Fruit fly (Drosophila melanogaster) whole organism, wandering third instar larva: ENCODE data around the gene CG14969.

Experiments used
- Abd-B ChIP-seq: fragments of >200 bp; optimal IDR thresholded peaks from 2 replicates; lab custom pipeline; 2017; ENCODE audit warnings: missing biosample characterization, missing genetic modification characterization
- CG32264 ChIP-seq: fragments of 200-800 bp; sonication (Bioruptor generic); optimal IDR thresholded peaks from 2 replicates; lab custom pipeline; 2016; ENCODE audit warnings: missing biosample characterization, missing genetic modification characterization
- CG9705 ChIP-seq: fragments of 200-800 bp; sonication (Bioruptor generic); optimal IDR thresholded peaks from 2 replicates; lab custom pipeline; 2018; ENCODE audit warnings: missing biosample characterization, mild to moderate bottlenecking, missing genetic modification characterization
- CrebA ChIP-seq: fragments of 200-800 bp; sonication (Bioruptor generic); optimal IDR thresholded peaks from 2 replicates; lab custom pipeline; 2016; ENCODE audit warnings: missing biosample characterization, mild to moderate bottlenecking, missing genetic modification characterization, borderline replicate concordance
- Dfd ChIP-seq: fragments of >200 bp; optimal IDR thresholded peaks from 2 replicates; lab custom pipeline; 2017; ENCODE audit warnings: missing biosample characterization, missing genetic modification characterization
- Dif ChIP-seq: fragments of 200-275, 200-300 bp; sonication (Bioruptor generic); optimal IDR thresholded peaks from 2 replicates; lab custom pipeline; 2018; ENCODE audit warnings: missing biosample characterization, missing genetic modification characterization; ENCODE audit not compliant: partially characterized antibody
- GATAd ChIP-seq: sonication (Bioruptor generic); optimal IDR thresholded peaks from 2 replicates; lab custom pipeline; 2016; ENCODE audit warnings: missing biosample characterization, missing genetic modification characterization
- HLH106 ChIP-seq: fragments of 200-800 bp; optimal IDR thresholded peaks from 3 replicates; lab custom pipeline; 2019; ENCODE audit warnings: missing biosample characterization, mild to moderate bottlenecking, missing genetic modification characterization, moderate library complexity
- Hnf4 ChIP-seq: fragments of 200-800 bp; sonication (Bioruptor generic); optimal IDR thresholded peaks from 2 replicates; lab custom pipeline; 2016; ENCODE audit warnings: missing biosample characterization, mild to moderate bottlenecking, missing genetic modification characterization
- Hr78 ChIP-seq: fragments of >200 bp; optimal IDR thresholded peaks from 2 replicates; lab custom pipeline; 2017; ENCODE audit warnings: missing biosample characterization, missing genetic modification characterization
- Hr83 ChIP-seq: fragments of 200-300 bp; sonication (Bioruptor generic); optimal IDR thresholded peaks from 2 replicates; lab custom pipeline; 2016; ENCODE audit warnings: missing biosample characterization, mild to moderate bottlenecking, missing genetic modification characterization, moderate library complexity; ENCODE audit not compliant: poor library complexity, severe bottlenecking
- Jra ChIP-seq: sonication (Bioruptor generic); optimal IDR thresholded peaks from 2 replicates; lab custom pipeline; 2016; ENCODE audit warnings: missing biosample characterization, missing genetic modification characterization
- Mio ChIP-seq: sonication (Bioruptor generic); optimal IDR thresholded peaks from 2 replicates; lab custom pipeline; 2016; ENCODE audit warnings: missing biosample characterization, missing genetic modification characterization
- Myc ChIP-seq: fragments of >200 bp; optimal IDR thresholded peaks from 2 replicates; lab custom pipeline; 2017
- N ChIP-seq: fragments of >200 bp; optimal IDR thresholded peaks from 2 replicates; lab custom pipeline; 2018; ENCODE audit warnings: missing biosample characterization, missing external identifiers, missing genetic modification characterization
- OdsH ChIP-seq: fragments of 200-800 bp; sonication (Bioruptor generic); optimal IDR thresholded peaks from 2 replicates; lab custom pipeline; 2016; ENCODE audit warnings: missing biosample characterization, mild to moderate bottlenecking, missing genetic modification characterization
- Rel ChIP-seq, 2 experiments: fragments of 200-800 bp; sonication (Bioruptor generic) in 1 of 2; optimal IDR thresholded peaks; 2 replicates in 1 of 2; 3 replicates in 1 of 2; lab custom pipeline; 2016 to 2019; ENCODE audit warnings: mild to moderate bottlenecking in 2 of 2, missing biosample characterization in 2 of 2, missing genetic modification characterization in 2 of 2, moderate library complexity in 1 of 2
- Sp1 ChIP-seq: fragments of 200-800 bp; sonication (Bioruptor generic); optimal IDR thresholded peaks from 3 replicates; lab custom pipeline; 2019; ENCODE audit warnings: missing biosample characterization, mild to moderate bottlenecking, missing genetic modification characterization, moderate library complexity
- Vsx2 ChIP-seq: fragments of 200-300, 225-300 bp; sonication (Bioruptor generic); optimal IDR thresholded peaks from 2 replicates; lab custom pipeline; 2018; ENCODE audit warnings: missing biosample characterization, missing genetic modification characterization; ENCODE audit not compliant: partially characterized antibody
- br ChIP-seq: fragments of 200-800 bp; sonication (Bioruptor generic); optimal IDR thresholded peaks from 2 replicates; lab custom pipeline; 2016; ENCODE audit warnings: missing biosample characterization, missing genetic modification characterization
- brk ChIP-seq: fragments of 200-800 bp; sonication (Bioruptor generic); optimal IDR thresholded peaks from 2 replicates; lab custom pipeline; 2016; ENCODE audit warnings: missing biosample characterization, mild to moderate bottlenecking, missing genetic modification characterization
- dl ChIP-seq, 2 experiments: fragments of 175-275, 200-275 bp in 1 of 2; fragments of 200-275 bp in 1 of 2; sonication (Bioruptor generic); optimal IDR thresholded peaks; lab custom pipeline; 2018; ENCODE audit warnings: mild to moderate bottlenecking in 2 of 2, missing biosample characterization in 2 of 2, missing genetic modification characterization in 2 of 2, moderate library complexity in 2 of 2; ENCODE audit not compliant: partially characterized antibody in 2 of 2, insufficient read depth in 1 of 2
- dmrt93B ChIP-seq: fragments of 200-800 bp; sonication (Bioruptor generic); optimal IDR thresholded peaks from 2 replicates; lab custom pipeline; 2018; ENCODE audit warnings: missing biosample characterization, mild to moderate bottlenecking, missing genetic modification characterization
- dsf ChIP-seq: sonication (Bioruptor generic); optimal IDR thresholded peaks from 2 replicates; lab custom pipeline; 2016; ENCODE audit warnings: missing biosample characterization, missing genetic modification characterization, borderline replicate concordance
- ey ChIP-seq: fragments of 200-800 bp; sonication (Bioruptor generic); optimal IDR thresholded peaks from 2 replicates; lab custom pipeline; 2016; ENCODE audit warnings: missing biosample characterization, missing genetic modification characterization
- foxo ChIP-seq, 2 experiments: fragments of 200-800 bp; sonication (Bioruptor generic); optimal IDR thresholded peaks; 2 replicates in 1 of 2; 3 replicates in 1 of 2; lab custom pipeline; 2016 to 2017; ENCODE audit warnings: missing biosample characterization in 2 of 2, missing genetic modification characterization in 2 of 2
- fru ChIP-seq: fragments of 200-800 bp; sonication (Bioruptor generic); optimal IDR thresholded peaks from 3 replicates; lab custom pipeline; 2016; ENCODE audit warnings: missing biosample characterization, mild to moderate bottlenecking, missing genetic modification characterization
- h ChIP-seq: fragments of 200-800 bp; sonication (Bioruptor generic); optimal IDR thresholded peaks from 3 replicates; lab custom pipeline; 2016; ENCODE audit warnings: missing biosample characterization, mild to moderate bottlenecking, missing genetic modification characterization
- jim ChIP-seq: fragments of 175-275, 200-325 bp; sonication (Bioruptor generic); optimal IDR thresholded peaks from 2 replicates; lab custom pipeline; 2016; ENCODE audit warnings: missing biosample characterization, mild to moderate bottlenecking, missing genetic modification characterization
- lola ChIP-seq: fragments of >200 bp; optimal IDR thresholded peaks from 2 replicates; lab custom pipeline; 2017; ENCODE audit warnings: missing biosample characterization, missing genetic modification characterization
- pan ChIP-seq: fragments of >200 bp; optimal IDR thresholded peaks from 2 replicates; lab custom pipeline; 2017
- psq ChIP-seq: fragments of 200-800 bp; sonication (Bioruptor generic); optimal IDR thresholded peaks from 3 replicates; lab custom pipeline; 2017; ENCODE audit warnings: missing biosample characterization, mild to moderate bottlenecking, missing genetic modification characterization, moderate library complexity
- rgr ChIP-seq: fragments of 200-800 bp; sonication (Bioruptor generic); optimal IDR thresholded peaks from 3 replicates; lab custom pipeline; 2016; ENCODE audit warnings: missing biosample characterization, mild to moderate bottlenecking, missing genetic modification characterization
- sv ChIP-seq: fragments of 200-800 bp; sonication (Bioruptor generic); optimal IDR thresholded peaks from 3 replicates; lab custom pipeline; 2016; ENCODE audit warnings: missing biosample characterization, missing genetic modification characterization
- tai ChIP-seq: sonication (Bioruptor generic); optimal IDR thresholded peaks from 2 replicates; lab custom pipeline; 2016; ENCODE audit warnings: missing biosample characterization, missing genetic modification characterization
- usp ChIP-seq: fragments of >200 bp; optimal IDR thresholded peaks from 2 replicates; lab custom pipeline; 2017; ENCODE audit warnings: missing biosample characterization, missing genetic modification characterization
- woc ChIP-seq: sonication (Bioruptor generic); optimal IDR thresholded peaks from 2 replicates; lab custom pipeline; 2016; ENCODE audit warnings: missing biosample characterization, mild to moderate bottlenecking, missing genetic modification characterization

The CG14969 gene

DNA sequence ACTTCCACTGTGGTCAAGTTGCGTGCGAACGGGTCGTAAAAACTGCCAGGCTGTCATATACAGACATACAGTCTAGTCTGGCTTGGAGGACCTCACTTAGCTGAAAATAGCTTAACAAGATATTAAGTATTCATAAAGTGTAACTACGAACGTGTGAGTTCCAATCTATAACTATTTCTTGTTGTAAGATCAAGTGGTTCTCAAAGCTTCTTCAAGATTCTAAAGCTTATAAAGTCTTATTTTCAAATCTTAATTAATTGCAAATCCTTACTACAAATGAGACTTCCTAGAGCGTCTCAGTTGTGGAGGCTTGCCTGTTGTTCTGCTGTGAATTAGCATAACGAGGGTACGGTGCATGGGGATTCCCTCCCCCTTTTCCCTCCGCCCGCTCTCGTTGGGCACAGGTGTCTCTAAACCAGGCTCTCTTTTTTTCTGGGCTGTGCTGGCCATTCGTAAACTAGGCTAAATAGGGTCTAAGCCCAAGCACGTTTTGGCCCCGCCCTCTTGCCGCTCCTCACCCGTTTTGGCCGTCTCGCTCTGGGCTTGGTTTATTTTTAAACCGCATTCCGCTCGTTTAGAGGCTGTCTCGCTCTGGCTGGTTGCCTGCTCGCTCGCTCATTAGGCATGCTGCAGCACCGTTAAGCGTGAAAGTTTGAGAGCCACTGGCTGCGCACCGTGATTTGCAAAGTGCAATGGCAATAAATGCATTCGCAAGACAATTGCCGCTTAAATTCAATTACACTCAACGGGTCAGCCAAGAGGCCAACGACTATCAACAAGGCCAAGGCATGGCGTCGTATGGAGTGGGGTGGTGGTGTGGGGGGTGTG is 3.5 kb upstream of the CG14969 start:
- no peak for TF ChIP-seq Dif (GFP tag; lab: Kevin White, UChicago)

DNA sequence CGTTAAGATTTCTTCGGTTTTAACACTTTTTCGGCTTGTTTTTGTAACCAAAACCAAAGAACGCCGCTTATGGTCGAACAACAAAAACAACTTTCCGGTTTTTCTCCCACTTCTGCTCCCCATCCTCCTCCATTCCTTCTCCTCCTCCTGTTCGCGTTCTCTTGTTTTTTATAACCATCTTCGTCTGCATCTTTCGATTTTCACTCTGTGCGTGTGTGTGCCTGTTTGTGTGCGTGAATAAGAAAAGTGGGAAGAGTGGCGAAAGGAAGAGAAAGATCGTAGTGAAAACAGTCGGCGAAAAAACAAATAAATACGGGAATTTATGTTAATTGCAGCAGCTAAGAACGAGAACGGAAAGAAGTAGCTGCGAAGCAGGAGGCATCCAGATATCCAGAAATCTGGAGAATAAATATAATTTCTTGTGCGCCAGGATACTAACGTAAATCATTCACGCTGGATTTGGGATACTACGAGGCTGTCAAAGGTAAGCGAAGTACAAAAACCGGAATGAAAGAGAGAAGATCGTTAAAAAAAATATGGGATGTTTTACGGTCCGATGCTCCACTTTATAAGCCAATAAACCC is 2.7 kb upstream of the CG14969 start:
- TF ChIP-seq Vsx2 (GFP tag; lab: Kevin White, UChicago) = peak; percentile 29
- TF ChIP-seq CrebA (GFP tag; lab: Kevin White, UChicago) = no peak
- no peak for TF ChIP-seq woc
- TF ChIP-seq N (GFP tag; lab: Kevin White, UChicago) = no peak
- TF ChIP-seq psq (GFP tag; lab: Kevin White, UChicago) = peak; percentile 99

DNA sequence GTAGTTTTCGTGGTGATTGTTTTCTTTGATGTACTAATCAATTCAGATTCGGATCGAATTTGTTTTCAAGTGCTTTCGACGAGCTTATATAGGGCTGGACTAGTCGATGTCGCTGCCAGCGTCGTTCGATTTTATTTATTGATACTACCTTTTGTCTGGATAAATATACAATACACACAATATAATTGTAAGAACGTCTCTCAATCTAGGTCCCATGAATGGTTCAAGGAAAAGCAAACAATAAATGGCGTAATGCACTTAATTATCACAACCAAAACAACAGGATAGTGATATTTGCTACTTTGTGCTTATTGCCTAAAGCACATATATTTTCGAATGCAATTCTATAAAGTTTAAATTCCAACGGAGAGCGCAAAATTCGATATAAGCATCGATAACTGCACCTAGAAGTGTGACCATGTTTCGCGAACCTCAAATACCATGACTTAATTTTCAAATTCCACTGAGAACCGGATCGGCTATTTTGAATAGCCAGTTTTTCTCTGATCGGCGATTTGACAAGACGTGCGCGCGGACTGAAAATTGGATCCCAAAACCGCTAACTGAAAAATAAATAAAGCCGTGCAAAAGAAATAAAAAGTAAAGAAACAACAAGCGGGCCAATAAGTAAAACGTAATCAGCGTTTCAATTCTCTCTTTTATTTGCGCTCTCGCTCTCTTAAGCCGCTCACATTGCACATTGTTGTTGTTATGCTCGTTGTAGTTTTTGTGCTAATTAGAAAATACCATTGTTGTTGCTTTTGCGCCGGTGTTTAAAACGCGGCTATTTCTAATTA is 1.8 kb upstream of the CG14969 start, which contains the start of the genes Drsl6 and kst:
Gene Drsl6, minus strand, starts transcription at position 51 of the 797 bp plus-strand sequence.
Gene kst, plus strand, starts transcription at position 493 of the 797 bp plus-strand sequence.
- TF ChIP-seq br (GFP tag; lab: Kevin White, UChicago) (no peak), Vsx2 (GFP tag; lab: Kevin White, UChicago) (peak; percentile 52), OdsH (no peak), N (GFP tag; lab: Kevin White, UChicago) (no peak), jim (GFP tag; lab: Kevin White, UChicago) (peak; percentile 80), Hr83 (peak; percentile 67), usp (GFP tag; lab: Kevin White, UChicago) (no peak), h (GFP tag; lab: Kevin White, UChicago) (peak; percentile 13), dl (GFP tag; optimal IDR thresholded peaks at IDR 0.05; lab: Kevin White, UChicago; ENCODE audit: insufficient read depth in 1 of 2, partially characterized antibody in 2 of 2) (no peak), brk (no peak), woc (no peak), HLH106 (tag; lab: Kevin White, UChicago) (peak; percentile 23), dmrt93B (GFP tag; lab: Kevin White, UChicago) (no peak), Jra (GFP tag; lab: Kevin White, UChicago) (no peak), sv (peak; percentile 19), Dfd (no peak), Sp1 (peak; percentile 47), rgr (GFP tag; lab: Kevin White, UChicago) (peak; percentile 19), dsf (no peak), Myc (lab: Kevin White, UChicago) (no peak), GATAd (GFP tag; lab: Kevin White, UChicago) (no peak), Dif (GFP tag; lab: Kevin White, UChicago) (peak; percentile 59), CrebA (GFP tag; lab: Kevin White, UChicago) (no peak), fru (no peak), lola (GFP tag; lab: Kevin White, UChicago) (no peak), tai (GFP tag; lab: Kevin White, UChicago) (no peak), Hnf4 (GFP tag; lab: Kevin White, UChicago) (peak; percentile 16), Rel (GFP tag; optimal IDR thresholded peaks at IDR 0.05; lab: Kevin White, UChicago) (no peak), Rel (tag; optimal IDR thresholded peaks at IDR 0.05; lab: Kevin White, UChicago) (peak; percentile 27), psq (GFP tag; lab: Kevin White, UChicago) (no peak), Abd-B (GFP tag; lab: Kevin White, UChicago) (no peak), CG32264 (GFP tag; lab: Kevin White, UChicago) (no peak), pan (lab: Kevin White, UChicago) (no peak), Hr78 (no peak), foxo (GFP tag; optimal IDR thresholded peaks at IDR 0.05; lab: Kevin White, UChicago) (no peak), ey (GFP tag; lab: Kevin White, UChicago) (no peak), Mio (no peak), CG9705 (GFP tag; lab: Kevin White, UChicago) (no peak)
